Worm (Caenorhabditis elegans) whole organism, L4 larva: Measurements from ENCODE around the gene prdh-1.

Experiments used
- F10B5.3 ChIP-seq: sonication (generic microtip); optimal IDR thresholded peaks from 2 replicates; lab custom pipeline; 2016; ENCODE audit warnings: mild to moderate bottlenecking, missing genetic modification characterization, missing compliant biosample characterization
- F26F4.8 ChIP-seq: fragments of 200-800 bp; sonication (Bioruptor generic); conservative IDR thresholded peaks from 2 replicates; pipeline ENCODE4 v1.3.6; 2022; ENCODE audit warnings: missing genetic modification characterization, missing compliant biosample characterization
- F37D6.2 ChIP-seq: sonication (generic microtip); optimal IDR thresholded peaks from 2 replicates; lab custom pipeline; 2016; ENCODE audit warnings: mild to moderate bottlenecking, missing genetic modification characterization, missing compliant biosample characterization
- R02D3.7 ChIP-seq: fragments of 150-350 bp; sonication (generic microtip); optimal IDR thresholded peaks from 3 replicates; lab custom pipeline; 2014; ENCODE audit warnings: missing biosample characterization, missing genetic modification characterization
- T20F7.1 ChIP-seq: fragments of 200-800 bp; sonication (Bioruptor generic); optimal IDR thresholded peaks from 2 replicates; lab custom pipeline; 2018; ENCODE audit warnings: mild to moderate bottlenecking, missing genetic modification characterization, missing compliant biosample characterization
- Y48G9A.11 ChIP-seq: fragments of 200-800 bp; sonication (Bioruptor generic); IDR thresholded peaks from 2 replicates; pipeline ENCODE4 v1.3.6; 2022; ENCODE audit warnings: missing genetic modification reagents, missing genetic modification characterization, missing compliant biosample characterization
- Y75B8A.6 ChIP-seq: fragments of 200-800 bp; sonication (Bioruptor generic); IDR thresholded peaks from 2 replicates; pipeline ENCODE4 v1.3.6; 2022; ENCODE audit warnings: missing genetic modification reagents, missing genetic modification characterization, missing compliant biosample characterization
- aly-2 ChIP-seq: sonication (generic microtip); optimal IDR thresholded peaks from 2 replicates; lab custom pipeline; 2018; ENCODE audit warnings: missing biosample characterization, missing genetic modification characterization
- ceh-44 ChIP-seq: fragments of 200-800 bp; sonication (Bioruptor generic); IDR thresholded peaks from 2 replicates; pipeline ENCODE4 v1.3.6; 2022; ENCODE audit warnings: missing genetic modification reagents, missing genetic modification characterization, missing compliant biosample characterization
- ceh-82 ChIP-seq: sonication (generic microtip); optimal IDR thresholded peaks from 2 replicates; lab custom pipeline; 2017; ENCODE audit warnings: missing biosample characterization, missing genetic modification characterization
- ces-1 ChIP-seq: fragments of 150-350 bp; sonication (generic microtip); optimal IDR thresholded peaks from 4 replicates; lab custom pipeline; 2014; ENCODE audit warnings: missing biosample characterization, missing genetic modification reagents, missing genetic modification characterization
- cey-2 ChIP-seq: sonication (generic microtip); optimal IDR thresholded peaks from 3 replicates; lab custom pipeline; 2017; ENCODE audit warnings: missing genetic modification characterization, mild to moderate bottlenecking, missing compliant biosample characterization, antibody characterized with exemption, borderline replicate concordance; ENCODE audit not compliant: insufficient read depth
- ctbp-1 ChIP-seq: fragments of 200-800 bp; sonication (Bioruptor generic); IDR thresholded peaks from 2 replicates; pipeline ENCODE4 v1.3.6; 2022; ENCODE audit warnings: missing genetic modification reagents, missing genetic modification characterization, missing compliant biosample characterization
- daf-16 ChIP-seq, 3 experiments: sonication (generic microtip); optimal IDR thresholded peaks; 2 replicates each; lab custom pipeline; 2016 to 2017; ENCODE audit warnings: missing genetic modification characterization in 3 of 3, missing genetic modification reagents in 3 of 3, mild to moderate bottlenecking in 2 of 3, missing compliant biosample characterization in 2 of 3, missing biosample characterization in 1 of 3, moderate library complexity in 1 of 3
- daf-19 ChIP-seq: fragments of 200-800 bp; sonication (Bioruptor generic); conservative IDR thresholded peaks from 2 replicates; pipeline ENCODE4 v1.3.6; 2022; ENCODE audit warnings: missing genetic modification characterization, missing compliant biosample characterization
- dve-1 ChIP-seq: sonication (generic microtip); optimal IDR thresholded peaks from 2 replicates; lab custom pipeline; 2017; ENCODE audit warnings: antibody characterized with exemption, mild to moderate bottlenecking, missing genetic modification characterization, missing compliant biosample characterization; ENCODE audit not compliant: insufficient read depth
- fkh-10 ChIP-seq: fragments of 150-350 bp; optimal IDR thresholded peaks from 2 replicates; lab custom pipeline; 2014; ENCODE audit warnings: missing biosample characterization, missing genetic modification reagents, missing genetic modification characterization
- gei-8 ChIP-seq: fragments of 200-800 bp; sonication (Bioruptor generic); optimal IDR thresholded peaks from 2 replicates; lab custom pipeline; 2018; ENCODE audit warnings: mild to moderate bottlenecking, missing genetic modification characterization, missing compliant biosample characterization
- hif-1 ChIP-seq, 2 experiments: sonication (generic microtip); optimal IDR thresholded peaks; 2 replicates each; lab custom pipeline; 2016 to 2017; ENCODE audit warnings: missing compliant biosample characterization in 2 of 2, missing genetic modification characterization in 2 of 2, missing genetic modification reagents in 2 of 2, missing genotype in 2 of 2, mild to moderate bottlenecking in 1 of 2
- hmg-1.1 ChIP-seq: fragments of 200-800 bp; sonication (Bioruptor generic); IDR thresholded peaks from 2 replicates; pipeline ENCODE4 v1.3.6; 2022; ENCODE audit warnings: missing genetic modification reagents, missing genetic modification characterization, missing compliant biosample characterization
- lin-13 ChIP-seq: fragments of 150-350 bp; optimal IDR thresholded peaks from 2 replicates; lab custom pipeline; 2014; ENCODE audit warnings: missing biosample characterization, missing genetic modification reagents, missing genetic modification characterization
- lsy-2 ChIP-seq, 2 experiments: fragments of 150-350 bp in 1 of 2; sonication (generic microtip) in 1 of 2; optimal IDR thresholded peaks; 2 replicates each; lab custom pipeline; 2014 to 2017; ENCODE audit warnings: missing biosample characterization in 2 of 2, missing genetic modification characterization in 2 of 2
- madf-5 ChIP-seq, 2 experiments: fragments of 200-800 bp; sonication (Bioruptor generic); IDR thresholded peaks; 2 replicates each; pipeline ENCODE4 v1.3.6; 2022; ENCODE audit warnings: missing compliant biosample characterization in 2 of 2, missing genetic modification characterization in 2 of 2
- mep-1 ChIP-seq: fragments of 150-350 bp; sonication (generic microtip); optimal IDR thresholded peaks from 3 replicates; lab custom pipeline; 2014; ENCODE audit warnings: missing biosample characterization, missing genetic modification characterization
- mes-2 ChIP-seq: sonication (generic microtip); optimal IDR thresholded peaks from 2 replicates; lab custom pipeline; 2016; ENCODE audit warnings: missing genotype, mild to moderate bottlenecking, missing genetic modification characterization, missing compliant biosample characterization; ENCODE audit not compliant: poor library complexity, severe bottlenecking
- mxl-2 ChIP-seq: fragments of 200-800 bp; sonication (Bioruptor generic); conservative IDR thresholded peaks from 2 replicates; pipeline ENCODE4 v1.3.6; 2022; ENCODE audit warnings: missing genetic modification reagents, missing genetic modification characterization, missing compliant biosample characterization
- mxl-3 ChIP-seq: fragments of 200-800 bp; sonication (Bioruptor generic); optimal IDR thresholded peaks from 2 replicates; lab custom pipeline; 2018; ENCODE audit warnings: mild to moderate bottlenecking, missing genetic modification characterization, missing compliant biosample characterization
- nhr-111 ChIP-seq: fragments of 200-800 bp; sonication (Bioruptor generic); optimal IDR thresholded peaks from 2 replicates; lab custom pipeline; 2018; ENCODE audit warnings: mild to moderate bottlenecking, missing genetic modification characterization, missing compliant biosample characterization
- nhr-237 ChIP-seq: sonication (generic microtip); optimal IDR thresholded peaks from 2 replicates; lab custom pipeline; 2017; ENCODE audit warnings: missing biosample characterization, missing genetic modification characterization
- nhr-77 ChIP-seq: fragments of 150-350 bp; optimal IDR thresholded peaks from 2 replicates; lab custom pipeline; 2014; ENCODE audit warnings: missing biosample characterization, missing genetic modification characterization
- set-16 ChIP-seq: fragments of 200-800 bp; sonication (Bioruptor generic); IDR thresholded peaks from 2 replicates; pipeline ENCODE4 v1.3.6; 2022; ENCODE audit warnings: missing genetic modification reagents, missing genetic modification characterization, missing compliant biosample characterization
- skn-1 ChIP-seq: fragments of 150-350 bp; optimal IDR thresholded peaks from 2 replicates; lab custom pipeline; 2014; ENCODE audit warnings: missing biosample characterization, missing genetic modification characterization
- snpc-1.2 ChIP-seq: fragments of 200-800 bp; sonication (Bioruptor generic); IDR thresholded peaks from 2 replicates; pipeline ENCODE4 v1.3.6; 2022; ENCODE audit warnings: missing genetic modification reagents, missing genetic modification characterization, missing compliant biosample characterization
- snpc-4 ChIP-seq: fragments of 150-350 bp; optimal IDR thresholded peaks from 2 replicates; lab custom pipeline; 2014; ENCODE audit warnings: missing biosample characterization, missing genetic modification characterization
- unc-62 ChIP-seq, 3 experiments: fragments of 150-350 bp in 1 of 3; sonication (generic microtip); optimal IDR thresholded peaks in 2 of 3; peaks in 1 of 3; 1 replicate in 1 of 3; 2 replicates in 2 of 3; lab custom pipeline; 2014 to 2017; ENCODE audit warnings: missing biosample characterization in 3 of 3, missing genetic modification characterization in 3 of 3, missing genetic modification reagents in 3 of 3, missing genotype in 1 of 3
- vab-7 ChIP-seq: fragments of 200-800 bp; sonication (Bioruptor generic); IDR thresholded peaks from 2 replicates; pipeline ENCODE4 v1.3.6; 2022; ENCODE audit warnings: missing genetic modification reagents, missing genetic modification characterization, missing compliant biosample characterization
- zfp-3 ChIP-seq: fragments of 200-800 bp; sonication (Bioruptor generic); conservative IDR thresholded peaks from 2 replicates; pipeline ENCODE4 v1.3.6; 2022; ENCODE audit warnings: missing genetic modification reagents, missing genetic modification characterization, missing compliant biosample characterization
- ztf-11 ChIP-seq: fragments of 150-350 bp; optimal IDR thresholded peaks from 2 replicates; lab custom pipeline; 2014; ENCODE audit warnings: missing biosample characterization, missing genetic modification characterization
- ztf-7 ChIP-seq: fragments of 150-350 bp; optimal IDR thresholded peaks from 2 replicates; lab custom pipeline; 2014; ENCODE audit warnings: missing biosample characterization, missing genetic modification characterization

The prdh-1 gene

ce11 chrIV:13910013-13910412, 33.6 kb upstream of the prdh-1 start:
- peak; percentile 52; the same call in 1 of the 2 replicates for TF ChIP-seq set-16 (GFP tag; lab: Robert Waterston, UW)
- TF ChIP-seq, all 104 proteins: peak for 1; not testable (repeated sequence) for 103

DNA sequence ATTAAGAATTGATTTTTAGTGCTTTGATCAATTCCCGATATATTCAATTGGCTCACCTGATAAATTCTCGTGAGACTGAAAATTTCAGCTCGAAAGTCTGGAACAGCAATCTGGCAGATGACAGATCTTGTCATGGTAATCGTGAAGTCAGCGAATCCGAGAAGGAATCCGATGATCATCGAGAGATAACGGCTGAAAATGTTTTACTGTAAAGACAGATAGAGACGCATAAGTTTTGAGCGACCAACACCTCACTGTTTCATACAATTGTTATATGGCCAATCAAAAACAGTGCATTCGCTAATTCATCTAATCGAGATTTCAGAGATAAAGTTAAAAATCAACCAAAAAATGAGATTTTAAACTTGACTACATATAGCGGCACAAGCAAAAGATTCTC, 30.0 kb upstream of the prdh-1 start:
- peak; percentile 62 for TF ChIP-seq snpc-1.2 (GFP tag; lab: Robert Waterston, UW)
- no peak for TF ChIP-seq hif-1 (tag; optimal IDR thresholded peaks at IDR 0.05; lab: Kevin White, UChicago)
- TF ChIP-seq F10B5.3: no peak
- no peak for TF ChIP-seq skn-1 (tag; lab: Kevin White, UChicago)
- no peak for TF ChIP-seq lsy-2 (tag; optimal IDR thresholded peaks at IDR 0.05; lab: Kevin White, UChicago)
- TF ChIP-seq ceh-44 (GFP tag; lab: Robert Waterston, UW): no peak
- TF ChIP-seq, all 104 proteins: peak for 1

DNA sequence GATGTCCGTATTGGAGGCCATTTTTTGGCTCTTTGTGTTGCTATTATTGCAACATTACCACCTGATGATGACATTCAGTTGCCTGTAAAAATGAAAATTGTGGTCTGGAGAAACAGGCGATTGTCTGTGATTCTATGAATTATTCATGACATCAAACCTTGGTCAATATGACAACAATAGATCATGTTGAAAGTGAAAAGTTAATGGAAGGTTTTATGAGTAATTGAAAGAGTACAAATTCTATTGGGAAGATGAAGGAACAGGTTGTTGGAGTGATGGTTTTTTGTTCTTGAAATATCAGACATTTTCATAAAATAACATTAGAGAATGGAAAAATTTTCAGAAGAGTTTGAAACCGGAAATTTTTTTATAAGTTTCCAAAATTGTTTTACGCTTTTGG, 26.4 kb upstream of the prdh-1 start, which contains the start of gene Y37A1A.3:
Gene Y37A1A.3, minus strand, starts transcription at position 101 of the 400 bp plus-strand sequence.
- TF ChIP-seq ceh-82: no peak
- no peak for TF ChIP-seq dve-1
- no peak for TF ChIP-seq ztf-7 (tag; lab: Kevin White, UChicago)
- no peak for TF ChIP-seq R02D3.7 (tag; lab: Kevin White, UChicago)
- no peak for TF ChIP-seq vab-7 (GFP tag; lab: Robert Waterston, UW)
- TF ChIP-seq snpc-4 (tag; lab: Kevin White, UChicago): no peak
- TF ChIP-seq mes-2 (tag; lab: Kevin White, UChicago): no peak
- no peak for TF ChIP-seq aly-2 (tag; lab: Kevin White, UChicago)
- no peak for TF ChIP-seq daf-19 (GFP tag; lab: Robert Waterston, UW)
- no peak for TF ChIP-seq lsy-2 (tag; optimal IDR thresholded peaks at IDR 0.05; lab: Kevin White, UChicago)
- no peak for TF ChIP-seq F26F4.8 (GFP tag; lab: Robert Waterston, UW)
- TF ChIP-seq ztf-11 (tag; lab: Kevin White, UChicago): no peak

DNA sequence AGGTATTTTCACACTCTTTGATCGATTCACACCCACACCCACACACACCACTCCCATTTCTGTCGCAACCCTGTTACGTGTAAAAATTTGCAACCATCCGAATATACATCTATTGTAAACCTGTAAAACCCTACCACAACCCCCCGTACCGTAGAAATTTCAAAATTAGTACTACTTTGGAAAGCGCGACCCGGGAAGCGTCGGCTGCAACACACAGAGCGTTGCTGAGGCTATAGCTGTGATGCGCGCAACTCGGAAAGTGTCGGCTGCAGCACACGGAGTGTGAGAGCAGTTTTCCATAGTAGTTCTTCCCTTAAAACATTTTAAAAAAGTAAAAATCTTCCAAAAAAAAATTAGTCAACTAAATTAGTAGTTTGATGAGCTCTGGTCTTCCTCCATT, 16.7 kb upstream of the prdh-1 start:
- TF ChIP-seq Y75B8A.6 (GFP tag; lab: Robert Waterston, UW): no peak
- no peak for TF ChIP-seq daf-16 (GFP tag; optimal IDR thresholded peaks at IDR 0.05; lab: Kevin White, UChicago)
- TF ChIP-seq daf-16 (tag; optimal IDR thresholded peaks at IDR 0.05; lab: Kevin White, UChicago): peak; percentile 13
- peak in 1 of 2 experiments; percentile 53 for TF ChIP-seq unc-62 (GFP tag; optimal IDR thresholded peaks at IDR 0.05 in 1 of 2; lab: Kevin White, UChicago)
- TF ChIP-seq unc-62 (tag; optimal IDR thresholded peaks at IDR 0.05; lab: Kevin White, UChicago): no peak
- TF ChIP-seq zfp-3 (GFP tag; lab: Robert Waterston, UW): no peak
- TF ChIP-seq nhr-237 (tag; lab: Kevin White, UChicago): no peak
- no peak for TF ChIP-seq T20F7.1 (GFP tag; lab: Kevin White, UChicago)
- no peak for TF ChIP-seq hif-1 (tag; optimal IDR thresholded peaks at IDR 0.05; lab: Kevin White, UChicago)
- TF ChIP-seq mxl-2 (GFP tag; lab: Robert Waterston, UW): no peak
- TF ChIP-seq nhr-111 (GFP tag; lab: Kevin White, UChicago): peak; percentile 42
- no peak for TF ChIP-seq mxl-3 (GFP tag; lab: Kevin White, UChicago)
- peak; percentile 82 for TF ChIP-seq snpc-4 (tag; lab: Kevin White, UChicago)
- peak; percentile 59 for TF ChIP-seq lin-13 (GFP tag; lab: Kevin White, UChicago)
- no peak for TF ChIP-seq fkh-10 (GFP tag; lab: Kevin White, UChicago)
- peak; percentile 70 for TF ChIP-seq Y48G9A.11 (GFP tag; lab: Robert Waterston, UW)
- TF ChIP-seq madf-5 (GFP tag; IDR thresholded peaks at IDR 0.05; lab: Robert Waterston, UW): no peak
- no peak for TF ChIP-seq cey-2 (tag; lab: Kevin White, UChicago)
- no peak for TF ChIP-seq ceh-82
- TF ChIP-seq F37D6.2 (tag; lab: Kevin White, UChicago): no peak
- peak; percentile 66 for TF ChIP-seq snpc-1.2 (GFP tag; lab: Robert Waterston, UW)
- TF ChIP-seq F10B5.3: no peak
- peak; percentile 37 for TF ChIP-seq mep-1 (tag; lab: Kevin White, UChicago)
- TF ChIP-seq ctbp-1 (GFP tag; lab: Robert Waterston, UW): no peak
- TF ChIP-seq hmg-1.1 (GFP tag; lab: Robert Waterston, UW): 0 out of 2 replicates have a peak, but pooled peaks have one; percentile 28
- TF ChIP-seq nhr-77 (tag; lab: Kevin White, UChicago): no peak
- TF ChIP-seq ces-1 (GFP tag; lab: Kevin White, UChicago): no peak
- no peak for TF ChIP-seq gei-8 (GFP tag; lab: Kevin White, UChicago)
